Fruit fly (Drosophila melanogaster) whole organism, prepupa: ENCODE measurements around the gene Acsf3.

Experiments
- Blimp-1 ChIP-seq: fragments of 200-800 bp; sonication (Bioruptor generic); optimal IDR thresholded peaks from 3 replicates; lab custom pipeline; 2017; ENCODE audit warnings: missing biosample characterization, missing genetic modification characterization, mild to moderate bottlenecking, moderate library complexity, missing genetic modification reagents
- CG10669 ChIP-seq: fragments of 200-800 bp; sonication (Bioruptor generic); optimal IDR thresholded peaks from 3 replicates; lab custom pipeline; 2018; ENCODE audit warnings: missing biosample characterization, mild to moderate bottlenecking, missing genetic modification characterization, moderate library complexity
- CG11294 ChIP-seq: fragments of 200-800 bp; sonication (Bioruptor generic); IDR thresholded peaks from 2 replicates; pipeline ENCODE4 v1.3.6; 2022; ENCODE audit warnings: missing biosample characterization, missing genetic modification characterization
- CG11762 ChIP-seq: fragments of 200-800 bp; sonication (Bioruptor generic); optimal IDR thresholded peaks from 3 replicates; lab custom pipeline; 2016; ENCODE audit warnings: missing biosample characterization, missing genetic modification characterization; ENCODE audit not compliant: insufficient read depth
- CG11902 ChIP-seq: fragments of 200-800 bp; sonication (Bioruptor generic); optimal IDR thresholded peaks from 3 replicates; lab custom pipeline; 2016; ENCODE audit warnings: missing biosample characterization, missing genetic modification characterization
- CG15336 ChIP-seq: fragments of 200-800 bp; sonication (Bioruptor generic); IDR thresholded peaks from 2 replicates; pipeline ENCODE4 v1.3.6; 2022; ENCODE audit warnings: missing biosample characterization, missing genetic modification characterization
- CG16779 ChIP-seq: fragments of 200-800 bp; sonication (Bioruptor generic); optimal IDR thresholded peaks from 3 replicates; lab custom pipeline; 2017; ENCODE audit warnings: missing biosample characterization, mild to moderate bottlenecking, missing genetic modification characterization
- CG3032 ChIP-seq: fragments of 200-800 bp; optimal IDR thresholded peaks from 2 replicates; lab custom pipeline; 2019; ENCODE audit warnings: missing biosample characterization, mild to moderate bottlenecking, missing genetic modification characterization, moderate library complexity
- CG31627 ChIP-seq: fragments of 200-800 bp; sonication (Bioruptor generic); optimal IDR thresholded peaks from 3 replicates; lab custom pipeline; 2016; ENCODE audit warnings: missing biosample characterization, missing genetic modification characterization
- CG32006 ChIP-seq: fragments of 200-800 bp; sonication (Bioruptor generic); optimal IDR thresholded peaks from 3 replicates; lab custom pipeline; 2017; ENCODE audit warnings: missing biosample characterization, mild to moderate bottlenecking, missing genetic modification characterization
- CG34406 ChIP-seq: fragments of 200-800 bp; sonication (Bioruptor generic); optimal IDR thresholded peaks from 3 replicates; lab custom pipeline; 2016; ENCODE audit warnings: missing biosample characterization, missing genetic modification characterization
- CG3919 ChIP-seq: fragments of 200-800 bp; sonication (Bioruptor generic); optimal IDR thresholded peaks from 3 replicates; lab custom pipeline; 2016; ENCODE audit warnings: missing biosample characterization, missing genetic modification characterization
- CG4318 ChIP-seq: fragments of 200-800 bp; sonication (Bioruptor generic); optimal IDR thresholded peaks from 3 replicates; lab custom pipeline; 2017; ENCODE audit warnings: missing biosample characterization, mild to moderate bottlenecking, missing genetic modification characterization
- CG6163 ChIP-seq: fragments of 200-800 bp; sonication (Bioruptor generic); IDR thresholded peaks from 3 replicates; pipeline ENCODE4 v1.3.6; 2022; ENCODE audit warnings: missing biosample characterization, missing genetic modification characterization
- CG6276 ChIP-seq: fragments of 200-800 bp; sonication (Bioruptor generic); optimal IDR thresholded peaks from 2 replicates; lab custom pipeline; 2017; ENCODE audit warnings: missing biosample characterization, mild to moderate bottlenecking, missing genetic modification characterization
- CG6792 ChIP-seq: fragments of 200-800 bp; sonication (Bioruptor generic); optimal IDR thresholded peaks from 3 replicates; lab custom pipeline; 2016; ENCODE audit warnings: missing biosample characterization, missing genetic modification characterization
- CG6808 ChIP-seq: fragments of 200-800 bp; sonication (Bioruptor generic); optimal IDR thresholded peaks from 3 replicates; lab custom pipeline; 2017; ENCODE audit warnings: missing biosample characterization, missing genetic modification characterization, mild to moderate bottlenecking, moderate library complexity, missing genetic modification reagents
- CG6854 ChIP-seq: fragments of 200-800 bp; sonication (Bioruptor generic); optimal IDR thresholded peaks from 2 replicates; lab custom pipeline; 2017; ENCODE audit warnings: missing biosample characterization, mild to moderate bottlenecking, missing genetic modification characterization
- CG7368 ChIP-seq: fragments of 200-800 bp; sonication (Bioruptor generic); optimal IDR thresholded peaks from 3 replicates; lab custom pipeline; 2016; ENCODE audit warnings: missing biosample characterization, missing genetic modification characterization
- CG8319 ChIP-seq: fragments of 200-800 bp; sonication (Bioruptor generic); optimal IDR thresholded peaks from 3 replicates; lab custom pipeline; 2016; ENCODE audit warnings: missing biosample characterization, missing genetic modification characterization
- CG8632 ChIP-seq: fragments of 200-800 bp; sonication (Bioruptor generic); optimal IDR thresholded peaks from 3 replicates; lab custom pipeline; 2016; ENCODE audit warnings: missing biosample characterization, missing genetic modification characterization
- CG9139 ChIP-seq: fragments of 200-800 bp; sonication (Bioruptor generic); optimal IDR thresholded peaks from 3 replicates; lab custom pipeline; 2017; ENCODE audit warnings: missing biosample characterization, mild to moderate bottlenecking, missing genetic modification characterization
- Eip75B ChIP-seq: fragments of 200-800 bp; sonication (Bioruptor generic); optimal IDR thresholded peaks from 3 replicates; lab custom pipeline; 2016; ENCODE audit warnings: missing biosample characterization, missing genetic modification characterization
- Eip78C ChIP-seq: fragments of 200-800 bp; sonication (Bioruptor generic); peaks from one replicate; lab custom pipeline; 2016; ENCODE audit warnings: missing biosample characterization, missing genetic modification characterization
- Ets96B ChIP-seq: fragments of 200-800 bp; optimal IDR thresholded peaks from 2 replicates; lab custom pipeline; 2019; ENCODE audit warnings: missing biosample characterization, mild to moderate bottlenecking, missing genetic modification characterization, moderate library complexity
- Gug ChIP-seq: fragments of 200-800 bp; sonication (Bioruptor generic); IDR thresholded peaks from 2 replicates; pipeline ENCODE4 v1.3.6; 2022; ENCODE audit warnings: missing biosample characterization, missing genetic modification characterization
- Hr38 ChIP-seq: sonication (Bioruptor generic); optimal IDR thresholded peaks from 2 replicates; lab custom pipeline; 2016; ENCODE audit warnings: missing biosample characterization, missing genetic modification characterization
- Hr39 ChIP-seq: fragments of 200-800 bp; sonication (Bioruptor generic); optimal IDR thresholded peaks from 2 replicates; lab custom pipeline; 2016; ENCODE audit warnings: missing biosample characterization, missing genetic modification characterization
- Hr4 ChIP-seq: fragments of 200-800 bp; sonication (Bioruptor generic); optimal IDR thresholded peaks from 3 replicates; lab custom pipeline; 2016; ENCODE audit warnings: missing biosample characterization, missing genetic modification characterization
- Lpt ChIP-seq: fragments of 200-800 bp; sonication (Bioruptor generic); optimal IDR thresholded peaks from 3 replicates; lab custom pipeline; 2016; ENCODE audit warnings: missing biosample characterization, missing genetic modification characterization
- Met ChIP-seq: fragments of 200-800 bp; sonication (Bioruptor generic); optimal IDR thresholded peaks from 3 replicates; lab custom pipeline; 2016; ENCODE audit warnings: missing biosample characterization, missing genetic modification characterization
- Sox102F ChIP-seq: fragments of 200-800 bp; sonication (Bioruptor generic); optimal IDR thresholded peaks from 2 replicates; lab custom pipeline; 2016; ENCODE audit warnings: missing biosample characterization, mild to moderate bottlenecking, missing genetic modification characterization
- Sox14 ChIP-seq: fragments of 200-800 bp; sonication (Bioruptor generic); optimal IDR thresholded peaks from 3 replicates; lab custom pipeline; 2016; ENCODE audit warnings: missing biosample characterization, missing genetic modification characterization
- Sox15 ChIP-seq: fragments of 200-800 bp; sonication (Bioruptor generic); optimal IDR thresholded peaks from 3 replicates; lab custom pipeline; 2016; ENCODE audit warnings: missing biosample characterization, missing genetic modification characterization
- achi ChIP-seq: fragments of 200-800 bp; sonication (Bioruptor generic); optimal IDR thresholded peaks from 3 replicates; lab custom pipeline; 2016; ENCODE audit warnings: missing biosample characterization, missing genetic modification characterization
- acj6 ChIP-seq: fragments of 200-800 bp; sonication (Bioruptor generic); optimal IDR thresholded peaks from 3 replicates; lab custom pipeline; 2016; ENCODE audit warnings: missing biosample characterization, missing genetic modification characterization
- cyc ChIP-seq: fragments of 200-800 bp; sonication (Bioruptor generic); optimal IDR thresholded peaks from 3 replicates; lab custom pipeline; 2016; ENCODE audit warnings: missing biosample characterization, missing genetic modification characterization
- dsx ChIP-seq: fragments of 200-800 bp; optimal IDR thresholded peaks from 3 replicates; lab custom pipeline; 2019; ENCODE audit warnings: missing biosample characterization, mild to moderate bottlenecking, missing genetic modification characterization, moderate library complexity; ENCODE audit not compliant: poor library complexity, severe bottlenecking
- eg ChIP-seq: fragments of 200-800 bp; sonication (Bioruptor generic); IDR thresholded peaks from 3 replicates; pipeline ENCODE4 v1.3.6; 2022; ENCODE audit warnings: missing biosample characterization, missing genetic modification characterization
- esn ChIP-seq: fragments of 200-800 bp; sonication (Bioruptor generic); optimal IDR thresholded peaks from 2 replicates; lab custom pipeline; 2016; ENCODE audit warnings: missing biosample characterization, mild to moderate bottlenecking, missing genetic modification characterization, moderate library complexity
- fd85E ChIP-seq: fragments of 200-800 bp; sonication (Bioruptor generic); optimal IDR thresholded peaks from 3 replicates; lab custom pipeline; 2016; ENCODE audit warnings: missing biosample characterization, missing genetic modification characterization
- lz ChIP-seq: fragments of 200-800 bp; sonication (Bioruptor generic); optimal IDR thresholded peaks from 3 replicates; lab custom pipeline; 2016; ENCODE audit warnings: missing biosample characterization, missing genetic modification characterization
- net ChIP-seq: fragments of 200-800 bp; sonication (Bioruptor generic); optimal IDR thresholded peaks from 3 replicates; lab custom pipeline; 2016; ENCODE audit warnings: missing biosample characterization, missing genetic modification characterization
- pdm3 ChIP-seq: fragments of 200-800 bp; sonication (Bioruptor generic); optimal IDR thresholded peaks from 3 replicates; lab custom pipeline; 2016; ENCODE audit warnings: missing biosample characterization, missing genetic modification characterization
- spab ChIP-seq: fragments of 200-800 bp; sonication (Bioruptor generic); optimal IDR thresholded peaks from 2 replicates; lab custom pipeline; 2017; ENCODE audit warnings: missing biosample characterization, mild to moderate bottlenecking, missing genetic modification characterization, missing genetic modification reagents
- svp ChIP-seq: fragments of 200-800 bp; sonication (Bioruptor generic); peaks from one replicate; lab custom pipeline; 2016; ENCODE audit warnings: missing biosample characterization, missing genetic modification characterization

Gene Acsf3

DNA sequence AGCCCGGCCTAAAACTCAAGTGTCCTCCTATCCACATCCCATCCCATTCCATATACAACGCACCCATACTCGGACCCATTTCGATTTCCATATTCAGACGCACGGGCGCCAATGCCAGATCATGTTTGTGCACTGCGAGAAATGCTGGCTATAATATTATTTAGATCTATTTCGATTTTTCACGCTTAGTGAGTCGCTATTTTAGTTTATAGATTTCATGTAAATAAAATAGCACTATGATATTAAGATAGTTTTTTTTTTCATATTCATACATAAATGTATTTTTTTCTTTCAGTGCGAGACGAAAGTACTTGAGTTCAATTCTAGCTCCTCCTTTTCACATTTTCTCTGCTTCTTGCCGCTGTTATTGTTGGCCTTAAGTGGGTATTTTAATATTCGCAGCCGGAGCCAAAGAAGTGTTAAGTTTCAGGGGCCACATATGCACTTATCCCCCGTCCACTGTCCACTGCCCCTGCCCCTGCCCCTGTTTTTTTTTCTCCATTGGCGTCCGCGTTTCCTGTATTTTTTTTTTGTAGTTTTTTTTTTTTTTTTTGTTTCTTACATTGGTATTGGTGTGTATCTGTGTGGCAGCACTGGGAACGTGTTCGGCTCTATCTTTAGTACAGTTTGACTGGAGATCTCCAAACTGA is 36.9 kb upstream of the Acsf3 start (continued):
- TF ChIP-seq dsx (GFP tag; lab: Kevin White, UChicago) (peak; percentile 79), CG6808 (peak; percentile 82), esn (GFP tag; lab: Kevin White, UChicago) (peak; percentile 81), CG6854 (peak; percentile 39), spab (GFP tag; lab: Kevin White, UChicago) (peak; percentile 63), CG6276 (GFP tag; lab: Kevin White, UChicago) (peak; percentile 53), Blimp-1 (GFP tag; lab: Kevin White, UChicago) (no peak), CG4318 (peak; percentile 62), CG3032 (tag; lab: Kevin White, UChicago) (peak; percentile 76), Eip75B (GFP tag; lab: Kevin White, UChicago) (peak; percentile 72), CG10669 (GFP tag; lab: Kevin White, UChicago) (peak; percentile 72), cyc (GFP tag; lab: Kevin White, UChicago) (peak; percentile 56), CG11902 (GFP tag; lab: Kevin White, UChicago) (peak; percentile 40), CG16779 (tag; lab: Kevin White, UChicago) (peak; percentile 59), Sox14 (GFP tag; lab: Kevin White, UChicago) (peak; percentile 69), CG15336 (GFP tag; lab: Robert Waterston, UW) (peak; percentile 85), CG11294 (GFP tag; lab: Robert Waterston, UW) (0 out of 2 replicates have a peak, but pooled peaks have one; percentile 14), CG3919 (GFP tag; lab: Kevin White, UChicago) (peak; percentile 87), acj6 (GFP tag; lab: Kevin White, UChicago) (peak; percentile 80), CG7368 (GFP tag; lab: Kevin White, UChicago) (peak; percentile 63), Sox102F (GFP tag; lab: Kevin White, UChicago) (peak; percentile 72), Hr39 (GFP tag; lab: Kevin White, UChicago) (peak; percentile 56), Ets96B (peak; percentile 69)

DNA sequence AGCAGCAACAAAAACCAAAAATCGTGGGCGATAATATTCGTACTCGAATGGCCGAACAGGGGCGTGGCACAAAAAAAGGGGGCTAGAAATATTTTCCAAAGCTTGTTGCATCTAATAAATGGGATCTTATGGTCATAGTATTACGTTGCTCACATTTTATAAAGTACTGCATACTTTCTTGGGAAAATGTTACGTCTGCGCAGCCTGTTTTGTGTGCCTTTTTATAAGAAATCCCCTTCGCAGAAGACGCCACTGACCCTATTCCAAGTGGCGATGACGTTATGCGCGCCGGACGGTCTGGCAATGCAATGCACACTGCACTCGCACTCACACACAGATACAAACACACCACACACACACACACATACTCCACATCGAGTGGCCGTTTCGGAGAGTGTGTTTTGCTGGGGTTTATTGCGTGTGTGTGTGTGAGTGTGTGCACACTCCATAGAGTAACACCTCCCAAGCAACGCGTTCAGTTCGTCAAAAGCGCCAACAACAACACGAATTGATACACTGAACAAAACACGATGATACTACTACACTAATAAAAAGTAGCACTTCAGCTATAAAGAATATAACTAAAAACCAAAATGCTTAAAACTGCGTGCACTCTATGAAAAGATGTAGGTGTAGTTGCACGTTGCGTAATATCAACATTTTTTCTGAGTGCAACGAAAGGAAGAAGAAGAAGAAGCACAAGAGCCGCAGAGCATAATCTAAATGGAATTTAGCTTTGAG is 35.5 kb upstream of the Acsf3 start:
- peak; percentile 89 for TF ChIP-seq Gug (GFP tag; lab: Robert Waterston, UW)
- peak; percentile 69 for TF ChIP-seq CG9139 (GFP tag; lab: Kevin White, UChicago)
- peak; percentile 90 for TF ChIP-seq CG15336 (GFP tag; lab: Robert Waterston, UW)
- peak; percentile 86 for TF ChIP-seq Met (GFP tag; lab: Kevin White, UChicago)
- peak; percentile 73 for TF ChIP-seq CG8319
- TF ChIP-seq CG7368 (GFP tag; lab: Kevin White, UChicago) = peak; percentile 82
- TF ChIP-seq svp (GFP tag; lab: Kevin White, UChicago) = peak; percentile 90
- peak; percentile 93 for TF ChIP-seq eg (GFP tag; lab: Robert Waterston, UW)
- peak; percentile 90 for TF ChIP-seq Hr39 (GFP tag; lab: Kevin White, UChicago)
- TF ChIP-seq pdm3 (GFP tag; lab: Kevin White, UChicago) = peak; percentile 89
- peak; percentile 94 for TF ChIP-seq CG6163 (GFP tag; lab: Robert Waterston, UW)
- TF ChIP-seq CG34406 (GFP tag; lab: Kevin White, UChicago) = peak; percentile 75
- TF ChIP-seq Sox14 (GFP tag; lab: Kevin White, UChicago) = peak; percentile 84
- TF ChIP-seq Eip78C (GFP tag; lab: Kevin White, UChicago) = peak; percentile 95
- no peak for TF ChIP-seq Hr38
- peak; percentile 83 for TF ChIP-seq Sox102F (GFP tag; lab: Kevin White, UChicago)
- TF ChIP-seq CG32006 (GFP tag; lab: Kevin White, UChicago) = peak; percentile 82
- TF ChIP-seq Hr4 (GFP tag; lab: Kevin White, UChicago) = peak; percentile 79
- peak; percentile 87 for TF ChIP-seq CG31627 (GFP tag; lab: Kevin White, UChicago)
- TF ChIP-seq Lpt (GFP tag; lab: Kevin White, UChicago) = peak; percentile 81
- TF ChIP-seq fd85E (GFP tag; lab: Kevin White, UChicago) = peak; percentile 15
- peak; percentile 75 for TF ChIP-seq achi
- peak; percentile 76 for TF ChIP-seq CG8632 (GFP tag; lab: Kevin White, UChicago)
- peak; percentile 80 for TF ChIP-seq CG11294 (GFP tag; lab: Robert Waterston, UW)
- peak; percentile 84 for TF ChIP-seq CG6792
- peak; percentile 82 for TF ChIP-seq lz (GFP tag; lab: Kevin White, UChicago)
- peak; percentile 72 for TF ChIP-seq CG11762 (GFP tag; lab: Kevin White, UChicago)
- TF ChIP-seq CG6808 = peak; percentile 81
- TF ChIP-seq CG6854 = peak; percentile 60
- TF ChIP-seq acj6 (GFP tag; lab: Kevin White, UChicago) = peak; percentile 89
- TF ChIP-seq esn (GFP tag; lab: Kevin White, UChicago) = peak; percentile 83
- TF ChIP-seq net (GFP tag; lab: Kevin White, UChicago) = peak; percentile 72
- peak; percentile 85 for TF ChIP-seq CG3032 (tag; lab: Kevin White, UChicago)
- TF ChIP-seq Sox15 (GFP tag; lab: Kevin White, UChicago) = peak; percentile 81
